Worm (Caenorhabditis elegans) whole organism, young adult: ENCODE data around the gene srd-34.

ENCODE experiments used
- ama-1 ChIP-seq, 3 experiments: fragments of 150-350 bp in 1 of 3; sonication (generic microtip) in 2 of 3; optimal IDR thresholded peaks; 2 replicates each; lab custom pipeline; 2014 to 2018; ENCODE audit warnings: missing biosample characterization in 2 of 3, missing genetic modification characterization in 2 of 3, missing genetic modification reagents in 2 of 3
- let-526 ChIP-seq: fragments of 200-800 bp; sonication (Bioruptor generic); IDR thresholded peaks from 2 replicates; pipeline ENCODE4 v1.3.6; 2022; ENCODE audit warnings: missing genetic modification reagents, missing genetic modification characterization, missing compliant biosample characterization
- lir-1 ChIP-seq: fragments of 200-800 bp; sonication (Bioruptor generic); conservative IDR thresholded peaks from 2 replicates; pipeline ENCODE4 v1.3.6; 2022; ENCODE audit warnings: missing genetic modification reagents, missing genetic modification characterization, missing compliant biosample characterization
- nfya-1 ChIP-seq: sonication (generic microtip); optimal IDR thresholded peaks from 2 replicates; lab custom pipeline; 2017; ENCODE audit warnings: antibody characterized with exemption, missing compliant biosample characterization, missing genetic modification characterization, borderline replicate concordance; ENCODE audit not compliant: insufficient read depth
- nhr-120 ChIP-seq: fragments of 200-800 bp; sonication (Bioruptor generic); IDR thresholded peaks from 2 replicates; pipeline ENCODE4 v1.3.6; 2022; ENCODE audit warnings: missing genetic modification characterization, missing compliant biosample characterization

- TF ChIP-seq ama-1 (optimal IDR thresholded peaks at IDR 0.05; lab: Kevin White, UChicago): no peak
- no peak for TF ChIP-seq ama-1 (GFP tag; optimal IDR thresholded peaks at IDR 0.05; lab: Kevin White, UChicago)
- TF ChIP-seq nhr-120 (GFP tag; lab: Robert Waterston, UW): no peak
- TF ChIP-seq nfya-1: no peak
- TF ChIP-seq lir-1 (GFP tag; lab: Robert Waterston, UW): no peak
- no peak for TF ChIP-seq let-526 (GFP tag; lab: Robert Waterston, UW)
Measured at ce11 chrV:10514271-10514670, 34.6 kb downstream of the srd-34 start, which contains the start of gene dmsr-8.
